Worm (Caenorhabditis elegans) whole organism, L4 larva: Measurements from ENCODE around the gene R08A2.1.
A peak's percentile ranks its signal among the peaks of the same experiment; 100 is the strongest.

Experiments used
- D1046.2 ChIP-seq: fragments of 200-800 bp; sonication (Bioruptor generic); IDR thresholded peaks from 2 replicates; pipeline ENCODE4 v1.3.6; 2022; ENCODE audit warnings: missing genetic modification characterization, missing compliant biosample characterization
- F26F4.8 ChIP-seq: fragments of 200-800 bp; sonication (Bioruptor generic); conservative IDR thresholded peaks from 2 replicates; pipeline ENCODE4 v1.3.6; 2022; ENCODE audit warnings: missing genetic modification characterization, missing compliant biosample characterization
- R02D3.7 ChIP-seq: fragments of 150-350 bp; sonication (generic microtip); optimal IDR thresholded peaks from 3 replicates; lab custom pipeline; 2014; ENCODE audit warnings: missing biosample characterization, missing genetic modification characterization
- T20F7.1 ChIP-seq: fragments of 200-800 bp; sonication (Bioruptor generic); optimal IDR thresholded peaks from 2 replicates; lab custom pipeline; 2018; ENCODE audit warnings: mild to moderate bottlenecking, missing genetic modification characterization, missing compliant biosample characterization
- Y5F2A.4 ChIP-seq: fragments of 200-800 bp; sonication (Bioruptor generic); optimal IDR thresholded peaks from 2 replicates; lab custom pipeline; 2018; ENCODE audit warnings: mild to moderate bottlenecking, missing genetic modification characterization, missing compliant biosample characterization
- Y75B8A.6 ChIP-seq: fragments of 200-800 bp; sonication (Bioruptor generic); IDR thresholded peaks from 2 replicates; pipeline ENCODE4 v1.3.6; 2022; ENCODE audit warnings: missing genetic modification reagents, missing genetic modification characterization, missing compliant biosample characterization
- ZK337.2 ChIP-seq: fragments of 200-800 bp; sonication (Bioruptor generic); IDR thresholded peaks from 2 replicates; pipeline ENCODE4 v1.3.6; 2022; ENCODE audit warnings: missing genetic modification reagents, missing genetic modification characterization, missing compliant biosample characterization
- aha-1 ChIP-seq: fragments of 150-350 bp; peaks from one replicate; lab custom pipeline; 2014; ENCODE audit warnings: missing biosample characterization, missing genetic modification characterization
- aly-2 ChIP-seq: sonication (generic microtip); optimal IDR thresholded peaks from 2 replicates; lab custom pipeline; 2018; ENCODE audit warnings: missing biosample characterization, missing genetic modification characterization
- arid-1 ChIP-seq: fragments of 200-800 bp; sonication (Bioruptor generic); conservative IDR thresholded peaks from 2 replicates; pipeline ENCODE4 v1.3.6; 2022; ENCODE audit warnings: missing genetic modification reagents, missing genetic modification characterization, missing compliant biosample characterization
- ceh-44 ChIP-seq: fragments of 200-800 bp; sonication (Bioruptor generic); IDR thresholded peaks from 2 replicates; pipeline ENCODE4 v1.3.6; 2022; ENCODE audit warnings: missing genetic modification reagents, missing genetic modification characterization, missing compliant biosample characterization
- ceh-62 ChIP-seq: sonication (generic microtip); optimal IDR thresholded peaks from 2 replicates; lab custom pipeline; 2017; ENCODE audit warnings: missing biosample characterization, missing genetic modification characterization
- ceh-82 ChIP-seq: sonication (generic microtip); optimal IDR thresholded peaks from 2 replicates; lab custom pipeline; 2017; ENCODE audit warnings: missing biosample characterization, missing genetic modification characterization
- ces-1 ChIP-seq: fragments of 150-350 bp; sonication (generic microtip); optimal IDR thresholded peaks from 4 replicates; lab custom pipeline; 2014; ENCODE audit warnings: missing biosample characterization, missing genetic modification reagents, missing genetic modification characterization
- daf-12 ChIP-seq: fragments of 150-350 bp; optimal IDR thresholded peaks from 2 replicates; lab custom pipeline; 2014; ENCODE audit warnings: missing biosample characterization, missing genetic modification reagents, missing genetic modification characterization
- daf-19 ChIP-seq: fragments of 200-800 bp; sonication (Bioruptor generic); conservative IDR thresholded peaks from 2 replicates; pipeline ENCODE4 v1.3.6; 2022; ENCODE audit warnings: missing genetic modification characterization, missing compliant biosample characterization
- daf-8 ChIP-seq: fragments of 200-800 bp; sonication (Bioruptor generic); IDR thresholded peaks from 2 replicates; pipeline ENCODE4 v1.3.6; 2022; ENCODE audit warnings: missing genetic modification characterization, missing compliant biosample characterization
- dmd-9 ChIP-seq: fragments of 200-800 bp; sonication (Bioruptor generic); IDR thresholded peaks from 2 replicates; pipeline ENCODE4 v1.3.6; 2022; ENCODE audit warnings: missing genetic modification reagents, missing genetic modification characterization, missing compliant biosample characterization
- dpl-1 ChIP-seq: fragments of 150-350 bp; optimal IDR thresholded peaks from 2 replicates; lab custom pipeline; 2014; ENCODE audit warnings: missing biosample characterization, missing genetic modification reagents, missing genetic modification characterization
- fos-1 ChIP-seq: fragments of 150-350 bp; optimal IDR thresholded peaks from 2 replicates; lab custom pipeline; 2014; ENCODE audit warnings: missing biosample characterization, missing genetic modification characterization
- hlh-30 ChIP-seq: sonication (generic microtip); optimal IDR thresholded peaks from 2 replicates; lab custom pipeline; 2017; ENCODE audit warnings: antibody characterized with exemption, mild to moderate bottlenecking, missing genetic modification characterization, missing compliant biosample characterization; ENCODE audit not compliant: insufficient read depth
- jun-1 ChIP-seq: fragments of 150-350 bp; optimal IDR thresholded peaks from 2 replicates; lab custom pipeline; 2014; ENCODE audit warnings: missing biosample characterization, missing genetic modification reagents, missing genetic modification characterization
- lin-13 ChIP-seq: fragments of 150-350 bp; optimal IDR thresholded peaks from 2 replicates; lab custom pipeline; 2014; ENCODE audit warnings: missing biosample characterization, missing genetic modification reagents, missing genetic modification characterization
- lin-15B ChIP-seq: fragments of 150-350 bp; sonication (generic microtip); optimal IDR thresholded peaks from 3 replicates; lab custom pipeline; 2014; ENCODE audit warnings: missing biosample characterization, missing genetic modification characterization
- lin-38 ChIP-seq: fragments of 200-800 bp; sonication (Bioruptor generic); IDR thresholded peaks from 2 replicates; pipeline ENCODE4 v1.3.6; 2022; ENCODE audit warnings: missing genetic modification reagents, missing genetic modification characterization, missing compliant biosample characterization
- lin-39 ChIP-seq: fragments of 150-350 bp; optimal IDR thresholded peaks from 2 replicates; lab custom pipeline; 2014; ENCODE audit warnings: missing biosample characterization, missing genetic modification reagents, missing genetic modification characterization
- lsy-2 ChIP-seq, 2 experiments: fragments of 150-350 bp in 1 of 2; sonication (generic microtip) in 1 of 2; optimal IDR thresholded peaks; 2 replicates each; lab custom pipeline; 2014 to 2017; ENCODE audit warnings: missing biosample characterization in 2 of 2, missing genetic modification characterization in 2 of 2
- mdt-29 ChIP-seq: fragments of 200-800 bp; sonication (Bioruptor generic); IDR thresholded peaks from 2 replicates; pipeline ENCODE4 v1.3.6; 2022; ENCODE audit warnings: missing genetic modification reagents, missing genetic modification characterization, missing compliant biosample characterization
- mes-2 ChIP-seq: sonication (generic microtip); optimal IDR thresholded peaks from 2 replicates; lab custom pipeline; 2016; ENCODE audit warnings: missing genotype, mild to moderate bottlenecking, missing genetic modification characterization, missing compliant biosample characterization; ENCODE audit not compliant: poor library complexity, severe bottlenecking
- nhr-10 ChIP-seq: fragments of 150-350 bp; optimal IDR thresholded peaks from 2 replicates; lab custom pipeline; 2014; ENCODE audit warnings: missing biosample characterization, missing genetic modification characterization
- nhr-102 ChIP-seq: sonication (generic microtip); optimal IDR thresholded peaks from 2 replicates; lab custom pipeline; 2016; ENCODE audit warnings: mild to moderate bottlenecking, missing genetic modification characterization, moderate library complexity, missing compliant biosample characterization
- nhr-11 ChIP-seq: fragments of 150-350 bp; optimal IDR thresholded peaks from 2 replicates; lab custom pipeline; 2014; ENCODE audit warnings: missing biosample characterization, missing genetic modification characterization
- nhr-25 ChIP-seq: sonication (generic microtip); optimal IDR thresholded peaks from 2 replicates; lab custom pipeline; 2017; ENCODE audit warnings: missing genetic modification characterization, mild to moderate bottlenecking, missing compliant biosample characterization, antibody characterized with exemption, moderate library complexity, borderline replicate concordance; ENCODE audit not compliant: insufficient read depth
- nhr-28 ChIP-seq: fragments of 150-350 bp; optimal IDR thresholded peaks from 2 replicates; lab custom pipeline; 2014; ENCODE audit warnings: missing biosample characterization, missing genetic modification characterization
- nhr-41 ChIP-seq: fragments of 200-800 bp; sonication (Bioruptor generic); IDR thresholded peaks from 2 replicates; pipeline ENCODE4 v1.3.6; 2022; ENCODE audit warnings: missing genetic modification reagents, missing genetic modification characterization, missing compliant biosample characterization
- nhr-48 ChIP-seq: sonication (generic microtip); optimal IDR thresholded peaks from 2 replicates; lab custom pipeline; 2016; ENCODE audit warnings: mild to moderate bottlenecking, missing genetic modification characterization, missing compliant biosample characterization
- nhr-6 ChIP-seq: fragments of 150-350 bp; optimal IDR thresholded peaks from 2 replicates; lab custom pipeline; 2014; ENCODE audit warnings: missing biosample characterization, missing genetic modification characterization
- sdz-12 ChIP-seq: fragments of 200-800 bp; sonication (Bioruptor generic); optimal IDR thresholded peaks from 2 replicates; lab custom pipeline; 2018; ENCODE audit warnings: mild to moderate bottlenecking, missing genetic modification characterization, missing compliant biosample characterization
- snpc-1.2 ChIP-seq: fragments of 200-800 bp; sonication (Bioruptor generic); IDR thresholded peaks from 2 replicates; pipeline ENCODE4 v1.3.6; 2022; ENCODE audit warnings: missing genetic modification reagents, missing genetic modification characterization, missing compliant biosample characterization
- spr-3 ChIP-seq: fragments of 200-800 bp; sonication (Bioruptor generic); optimal IDR thresholded peaks from 2 replicates; lab custom pipeline; 2018; ENCODE audit warnings: mild to moderate bottlenecking, missing genetic modification characterization, missing compliant biosample characterization
- tra-1 ChIP-seq: fragments of 200-800 bp; sonication (Bioruptor generic); IDR thresholded peaks from 2 replicates; pipeline ENCODE4 v1.3.6; 2022; ENCODE audit warnings: missing genetic modification reagents, missing genetic modification characterization, missing compliant biosample characterization
- unc-39 ChIP-seq: sonication (generic microtip); optimal IDR thresholded peaks from 2 replicates; lab custom pipeline; 2017; ENCODE audit warnings: missing biosample characterization, missing genetic modification characterization
- unc-62 ChIP-seq, 3 experiments: fragments of 150-350 bp in 1 of 3; sonication (generic microtip); optimal IDR thresholded peaks in 2 of 3; peaks in 1 of 3; 1 replicate in 1 of 3; 2 replicates in 2 of 3; lab custom pipeline; 2014 to 2017; ENCODE audit warnings: missing biosample characterization in 3 of 3, missing genetic modification characterization in 3 of 3, missing genetic modification reagents in 3 of 3, missing genotype in 1 of 3
- zag-1 ChIP-seq: fragments of 150-350 bp; optimal IDR thresholded peaks from 2 replicates; lab custom pipeline; 2014; ENCODE audit warnings: missing biosample characterization, missing genetic modification characterization

R08A2.1 gene

DNA sequence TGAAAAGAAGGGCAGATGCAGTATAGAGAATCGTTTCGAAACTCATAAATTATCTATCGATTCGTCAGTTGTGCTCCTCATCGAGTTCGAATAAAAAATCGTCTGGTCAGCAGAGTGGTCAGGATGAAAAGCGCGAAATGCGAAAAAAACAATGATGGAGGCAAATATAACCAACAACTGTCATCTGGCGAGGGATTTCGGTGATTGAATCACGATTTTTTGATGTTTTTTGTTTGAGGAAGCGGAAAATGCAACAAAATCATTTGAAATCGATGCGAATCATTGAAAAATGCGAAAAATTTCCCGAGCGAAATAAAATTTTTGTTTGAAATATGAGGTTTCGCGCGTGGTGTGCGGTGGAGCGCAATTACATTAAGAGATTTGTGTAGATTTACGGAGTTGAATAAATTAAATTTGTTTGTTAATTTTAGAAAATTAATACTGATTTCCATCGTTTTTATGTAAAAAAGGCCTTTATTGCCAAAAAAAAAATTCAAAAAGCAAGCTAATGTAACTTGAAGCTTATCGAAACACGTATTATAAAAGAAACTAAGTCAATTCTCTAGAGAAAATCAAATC lies 14.9 kb upstream of the R08A2.1 start, which contains the start of gene unc-61:
Gene unc-61 (minus strand): TSS at position 51 of the 579 bp plus-strand sequence.
- TF ChIP-seq aha-1 (peak; percentile 89), lin-39 (tag; lab: Kevin White, UChicago) (no peak), daf-12 (tag; lab: Kevin White, UChicago) (no peak), unc-39 (tag; lab: Kevin White, UChicago) (no peak), nhr-6 (peak; percentile 87), nhr-102 (tag; lab: Kevin White, UChicago) (no peak), tra-1 (GFP tag; lab: Robert Waterston, UW) (no peak), T20F7.1 (GFP tag; lab: Kevin White, UChicago) (no peak), snpc-1.2 (GFP tag; lab: Robert Waterston, UW) (no peak), F26F4.8 (GFP tag; lab: Robert Waterston, UW) (no peak), ces-1 (peak; percentile 27), mes-2 (peak; percentile 35), hlh-30 (tag; lab: Kevin White, UChicago) (no peak), nhr-10 (tag; lab: Kevin White, UChicago) (no peak), arid-1 (GFP tag; lab: Robert Waterston, UW) (no peak), spr-3 (GFP tag; lab: Kevin White, UChicago) (no peak), nhr-41 (GFP tag; lab: Robert Waterston, UW) (no peak), zag-1 (tag; lab: Kevin White, UChicago) (no peak), dpl-1 (GFP tag; lab: Kevin White, UChicago) (peak; percentile 84), daf-8 (GFP tag; lab: Robert Waterston, UW) (no peak), nhr-25 (tag; lab: Kevin White, UChicago) (no peak), R02D3.7 (peak; percentile 52), Y75B8A.6 (GFP tag; lab: Robert Waterston, UW) (no peak), lin-38 (peak; percentile 85; the same call in 1 of the 2 replicates)

DNA sequence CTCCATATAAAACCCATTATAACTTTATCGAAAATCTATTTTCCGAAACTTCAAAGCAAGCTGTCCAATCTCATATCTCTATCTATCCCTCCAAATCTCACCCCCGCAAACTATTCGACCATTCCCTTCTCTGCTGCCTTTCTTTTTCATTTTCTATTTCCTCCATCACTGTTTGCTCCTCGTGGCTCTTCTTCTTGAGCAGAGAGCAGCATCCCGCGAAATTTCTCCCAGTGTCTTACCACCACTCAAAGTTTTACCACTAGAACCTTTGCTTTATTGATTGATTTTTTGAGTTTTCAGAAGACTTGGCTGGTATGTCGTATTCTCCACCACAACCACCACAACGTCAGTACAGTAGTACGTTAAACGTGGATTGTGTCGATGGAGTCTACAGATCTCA lies 10.0 kb upstream of the R08A2.1 start, which contains the start of gene oig-3:
Gene oig-3 (plus strand): TSS at position 301 of the 400 bp plus-strand sequence.
- no peak for TF ChIP-seq dmd-9
- TF ChIP-seq ZK337.2 (GFP tag; lab: Robert Waterston, UW), result no peak
- no peak for TF ChIP-seq daf-19 (GFP tag; lab: Robert Waterston, UW)
- TF ChIP-seq unc-62 (GFP tag; optimal IDR thresholded peaks at IDR 0.05 in 1 of 2; lab: Kevin White, UChicago), result no peak
- TF ChIP-seq unc-62 (tag; optimal IDR thresholded peaks at IDR 0.05; lab: Kevin White, UChicago), result no peak
- TF ChIP-seq mdt-29, result no peak
- TF ChIP-seq lin-13 (GFP tag; lab: Kevin White, UChicago), result no peak
- TF ChIP-seq lsy-2 (tag; optimal IDR thresholded peaks at IDR 0.05; lab: Kevin White, UChicago), result no peak
- no peak for TF ChIP-seq D1046.2 (GFP tag; lab: Robert Waterston, UW)
- no peak for TF ChIP-seq lin-15B
- TF ChIP-seq nhr-10 (tag; lab: Kevin White, UChicago), result no peak
- no peak for TF ChIP-seq Y5F2A.4
- no peak for TF ChIP-seq daf-8 (GFP tag; lab: Robert Waterston, UW)
- TF ChIP-seq sdz-12 (GFP tag; lab: Kevin White, UChicago), result no peak
- no peak for TF ChIP-seq tra-1 (GFP tag; lab: Robert Waterston, UW)

DNA sequence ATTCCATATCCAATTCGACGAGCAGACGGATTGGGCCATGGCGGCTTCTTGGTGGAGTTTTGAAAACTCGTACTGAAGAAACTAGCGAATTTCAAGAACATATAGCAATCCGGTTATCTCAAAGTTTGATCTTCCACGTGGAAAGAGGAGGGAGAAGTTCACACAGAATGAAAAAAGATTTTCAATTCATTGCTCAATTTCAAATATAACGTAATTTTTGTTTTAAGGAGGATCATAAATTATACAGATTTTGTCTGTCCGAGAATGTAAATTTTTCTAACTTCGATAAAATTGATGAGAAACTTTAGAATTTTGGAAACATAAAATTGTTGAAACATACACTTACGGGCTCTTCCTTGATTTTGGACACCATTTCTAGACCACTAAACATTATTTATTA lies 9.4 kb upstream of the R08A2.1 start, which contains the start of gene Y50E8A.2:
Gene Y50E8A.2 (minus strand): TSS at position 101 of the 400 bp plus-strand sequence.
- TF ChIP-seq ceh-62, result no peak
- no peak for TF ChIP-seq hlh-30 (tag; lab: Kevin White, UChicago)
- TF ChIP-seq aly-2, result no peak
- TF ChIP-seq ceh-82 (tag; lab: Kevin White, UChicago), result no peak
- TF ChIP-seq nhr-11, result no peak
- TF ChIP-seq jun-1, result no peak
- TF ChIP-seq fos-1 (tag; lab: Kevin White, UChicago), result no peak
- TF ChIP-seq ceh-44 (GFP tag; lab: Robert Waterston, UW), result no peak
- TF ChIP-seq dmd-9, result no peak
- no peak for TF ChIP-seq nhr-48 (tag; lab: Kevin White, UChicago)
- TF ChIP-seq nhr-28 (tag; lab: Kevin White, UChicago), result no peak
